Fruit fly (Drosophila melanogaster): Measurements from ENCODE around the gene RpS19b.

The RpS19b gene

DNA sequence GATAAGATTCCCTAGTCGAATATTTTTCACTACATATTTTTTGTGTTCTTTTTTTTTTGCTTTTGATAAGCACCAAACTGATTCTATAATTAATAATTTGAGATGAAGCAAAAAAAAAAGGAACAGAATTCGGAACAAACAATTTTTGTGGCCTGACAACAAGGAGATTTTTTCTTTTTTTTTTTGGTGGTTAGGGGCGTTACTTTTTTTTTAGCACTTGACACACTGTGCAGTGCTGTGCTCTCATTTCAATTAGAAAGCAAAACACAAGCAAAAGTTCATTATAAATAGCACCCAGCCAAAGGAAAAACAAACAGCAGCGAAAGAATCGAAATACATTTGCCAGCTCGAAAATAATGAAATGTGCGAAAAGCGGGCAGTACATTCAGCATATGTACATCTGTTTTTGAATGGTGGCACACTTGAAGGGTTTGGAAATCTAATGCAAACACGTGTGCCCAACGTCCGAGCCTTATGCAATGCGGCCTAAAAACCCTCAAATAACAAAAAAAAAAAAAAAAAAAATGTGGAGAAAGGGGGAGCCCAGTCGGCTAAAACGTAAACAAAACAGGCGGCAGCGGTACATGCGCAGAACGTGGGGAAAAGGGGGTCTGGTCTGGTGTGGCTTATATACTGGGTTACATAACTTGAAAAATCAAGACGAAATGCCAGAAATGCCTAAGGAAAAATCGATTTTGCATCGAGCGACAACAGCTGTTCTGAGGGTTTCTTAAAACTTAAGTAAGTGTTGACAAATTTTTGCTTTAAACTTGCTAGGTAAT is 8.5 kb upstream of the RpS19b start (continued):
- TF ChIP-seq CG15601 (tag; optimal IDR thresholded peaks at IDR 0.05) (no peak), ato (GFP tag; IDR thresholded peaks at IDR 0.05; ENCODE audit: partially characterized antibody) (no peak), Ada2b (GFP tag; IDR thresholded peaks at IDR 0.05) (peak; percentile 67), HLH54F (GFP tag; optimal IDR thresholded peaks at IDR 0.05) (no peak), row (GFP tag; IDR thresholded peaks at IDR 0.05) (peak; percentile 65), CG4404 (GFP tag; IDR thresholded peaks at IDR 0.05) (0 out of 2 replicates have a peak, but pooled peaks have one; percentile 18), ap (GFP tag; IDR thresholded peaks at IDR 0.05) (0 out of 2 replicates have a peak, but pooled peaks have one; percentile 6), CG33213 (GFP tag; optimal IDR thresholded peaks at IDR 0.05) (no peak), CG33557 (GFP tag; optimal IDR thresholded peaks at IDR 0.05) (no peak), slp2 (GFP tag; optimal IDR thresholded peaks at IDR 0.05) (peak; percentile 5), run (tag; optimal IDR thresholded peaks at IDR 0.05) (no peak), CG11085 (GFP tag; IDR thresholded peaks at IDR 0.05) (no peak), tgo (GFP tag; IDR thresholded peaks at IDR 0.05) (peak; percentile 49; the same call in 2 of the 3 replicates), tx (GFP tag; optimal IDR thresholded peaks at IDR 0.05) (no peak), CG12155 (GFP tag; optimal IDR thresholded peaks at IDR 0.05) (peak; percentile 9), Fer3 (tag; optimal IDR thresholded peaks at IDR 0.05) (peak; percentile 30), gt (GFP tag; IDR thresholded peaks at IDR 0.05) (no peak), wor (GFP tag; IDR thresholded peaks at IDR 0.05) (peak; percentile 42; the same call in 1 of the 2 replicates), fru (optimal IDR thresholded peaks at IDR 0.05) (no peak), CG17186 (GFP tag; optimal IDR thresholded peaks at IDR 0.05) (no peak), CG9727 (GFP tag; optimal IDR thresholded peaks at IDR 0.05) (peak; percentile 33), Ravus (GFP tag; IDR thresholded peaks at IDR 0.05) (no peak), CG2678 (tag; optimal IDR thresholded peaks at IDR 0.05) (peak; percentile 42), ssp (GFP tag; IDR thresholded peaks at IDR 0.05) (no peak), CG4360 (GFP tag; IDR thresholded peaks at IDR 0.05) (no peak), CG14860 (GFP tag; IDR thresholded peaks at IDR 0.05; ENCODE audit: partially characterized antibody) (no peak), MESR4 (GFP tag; optimal IDR thresholded peaks at IDR 0.05) (no peak), caup (GFP tag; optimal IDR thresholded peaks at IDR 0.05; ENCODE audit: severe bottlenecking) (no peak), CG15479 (GFP tag; optimal IDR thresholded peaks at IDR 0.05) (no peak), ase (GFP tag; IDR thresholded peaks at IDR 0.05) (no peak), lbe (GFP tag; optimal IDR thresholded peaks at IDR 0.05) (no peak), nmo (GFP tag; optimal IDR thresholded peaks at IDR 0.05) (peak; percentile 20), CG7928 (GFP tag; optimal IDR thresholded peaks at IDR 0.05) (no peak), her (GFP tag; optimal IDR thresholded peaks at IDR 0.05) (no peak), TFAM (GFP tag; optimal IDR thresholded peaks at IDR 0.05) (no peak), CG4617 (GFP tag; optimal IDR thresholded peaks at IDR 0.05; ENCODE audit: borderline replicate concordance) (no peak), Lpt (GFP tag; optimal IDR thresholded peaks at IDR 0.05) (no peak), CG16779 (GFP tag; IDR thresholded peaks at IDR 0.05) (no peak), Meics (GFP tag; optimal IDR thresholded peaks at IDR 0.05) (peak; percentile 35), CHES-1-like (GFP tag; optimal IDR thresholded peaks at IDR 0.05) (peak; percentile 44), ranshi (GFP tag; IDR thresholded peaks at IDR 0.05) (peak; percentile 57), CG6254 (GFP tag; optimal IDR thresholded peaks at IDR 0.05) (no peak), chm (GFP tag; IDR thresholded peaks at IDR 0.05) (no peak), amos (GFP tag; IDR thresholded peaks at IDR 0.05; ENCODE audit: partially characterized antibody) (no peak), CG12659 (GFP tag; optimal IDR thresholded peaks at IDR 0.05) (no peak), CG32772 (GFP tag; IDR thresholded peaks at IDR 0.05) (peak; percentile 21; the same call in 1 of the 2 replicates), CG18764 (GFP tag; optimal IDR thresholded peaks at IDR 0.05) (no peak), HLHmδ (GFP tag; optimal IDR thresholded peaks at IDR 0.05) (no peak), oc (tag; optimal IDR thresholded peaks at IDR 0.05) (no peak), Dref (GFP tag; IDR thresholded peaks at IDR 0.05) (no peak)
